Worm (Caenorhabditis elegans) whole organism, L1 larva: ENCODE results near the gene F53C11.4.

ENCODE experiments used
- C04F5.9 ChIP-seq: sonication (generic microtip); optimal IDR thresholded peaks from 2 replicates; lab custom pipeline; 2016; ENCODE audit warnings: missing genetic modification characterization, missing compliant biosample characterization
- F16B12.6 ChIP-seq: fragments of 150-350 bp; optimal IDR thresholded peaks from 2 replicates; lab custom pipeline; 2014; ENCODE audit warnings: missing biosample characterization, missing genetic modification characterization
- alr-1 ChIP-seq: fragments of 200-800 bp; sonication (Bioruptor generic); optimal IDR thresholded peaks from 2 replicates; lab custom pipeline; 2018; ENCODE audit warnings: borderline replicate concordance, mild to moderate bottlenecking, missing genetic modification characterization, missing compliant biosample characterization
- ama-1 ChIP-seq: fragments of 150-350 bp; optimal IDR thresholded peaks from 2 replicates; lab custom pipeline; 2014
- blmp-1 ChIP-seq: fragments of 150-350 bp; optimal IDR thresholded peaks from 2 replicates; lab custom pipeline; 2014; ENCODE audit warnings: missing biosample characterization, missing genetic modification characterization
- ceh-63 ChIP-seq: fragments of 200-800 bp; sonication (Bioruptor generic); optimal IDR thresholded peaks from 2 replicates; lab custom pipeline; 2018; ENCODE audit warnings: mild to moderate bottlenecking, missing genetic modification characterization, missing compliant biosample characterization
- ceh-82 ChIP-seq, 3 experiments: fragments of 150-350 bp in 1 of 3; sonication (generic microtip) in 2 of 3; optimal IDR thresholded peaks; 2 replicates each; lab custom pipeline; 2014 to 2017; ENCODE audit warnings: missing biosample characterization in 3 of 3, missing genetic modification characterization in 3 of 3
- ceh-88 ChIP-seq: fragments of 200-800 bp; sonication (Bioruptor generic); IDR thresholded peaks from 2 replicates; pipeline ENCODE4 v1.3.6; 2022; ENCODE audit warnings: missing genetic modification characterization, missing compliant biosample characterization
- dsc-1 ChIP-seq: sonication (generic microtip); optimal IDR thresholded peaks from 2 replicates; lab custom pipeline; 2016; ENCODE audit warnings: mild to moderate bottlenecking, missing genetic modification characterization, missing compliant biosample characterization
- efl-1 ChIP-seq, 4 experiments: fragments of 150-350 bp; optimal IDR thresholded peaks in 3 of 4; peaks in 1 of 4; 1 replicate in 1 of 4; 2 replicates in 3 of 4; lab custom pipeline; 2014; ENCODE audit warnings: missing biosample characterization in 2 of 4, missing genetic modification characterization in 2 of 4, missing genetic modification reagents in 2 of 4
- efl-3 ChIP-seq: fragments of 200-800 bp; sonication (Bioruptor generic); optimal IDR thresholded peaks from 2 replicates; lab custom pipeline; 2018; ENCODE audit warnings: mild to moderate bottlenecking, missing genetic modification characterization, missing compliant biosample characterization
- egl-27 ChIP-seq, 2 experiments: fragments of 150-350 bp in 1 of 2; sonication (generic microtip); optimal IDR thresholded peaks; 3 replicates each; lab custom pipeline; 2017 to 2018; ENCODE audit warnings: missing biosample characterization in 2 of 2, missing genetic modification characterization in 2 of 2, missing genetic modification reagents in 2 of 2
- elt-2 ChIP-seq: sonication (generic microtip); optimal IDR thresholded peaks from 2 replicates; lab custom pipeline; 2016; ENCODE audit warnings: missing genetic modification characterization, mild to moderate bottlenecking, inconsistent platforms, missing compliant biosample characterization, missing genetic modification reagents
- ets-5 ChIP-seq: fragments of 200-800 bp; sonication (Bioruptor generic); IDR thresholded peaks from 2 replicates; pipeline ENCODE4 v1.3.6; 2022; ENCODE audit warnings: missing genetic modification characterization, missing compliant biosample characterization
- fkh-4 ChIP-seq: sonication (generic microtip); optimal IDR thresholded peaks from 2 replicates; lab custom pipeline; 2016; ENCODE audit warnings: missing compliant biosample characterization, missing genetic modification characterization, borderline replicate concordance
- fos-1 ChIP-seq: fragments of 150-350 bp; optimal IDR thresholded peaks from 2 replicates; lab custom pipeline; 2014; ENCODE audit warnings: missing biosample characterization, missing genetic modification characterization
- hlh-17 ChIP-seq: fragments of 200-800 bp; sonication (Bioruptor generic); optimal IDR thresholded peaks from 2 replicates; lab custom pipeline; 2018; ENCODE audit warnings: missing genetic modification characterization, mild to moderate bottlenecking, missing compliant biosample characterization, moderate library complexity, borderline replicate concordance
- hlh-4 ChIP-seq: sonication (generic microtip); optimal IDR thresholded peaks from 2 replicates; lab custom pipeline; 2016; ENCODE audit warnings: mild to moderate bottlenecking, missing genetic modification characterization, missing compliant biosample characterization
- hpl-2 ChIP-seq: fragments of 150-350 bp; optimal IDR thresholded peaks from 2 replicates; lab custom pipeline; 2014; ENCODE audit warnings: missing biosample characterization, missing genetic modification reagents, missing genetic modification characterization
- irx-1 ChIP-seq: sonication (generic microtip); optimal IDR thresholded peaks from 2 replicates; lab custom pipeline; 2016; ENCODE audit warnings: missing genetic modification characterization, missing compliant biosample characterization
- lin-13 ChIP-seq: fragments of 150-350 bp; optimal IDR thresholded peaks from 2 replicates; lab custom pipeline; 2014; ENCODE audit warnings: missing biosample characterization, missing genetic modification reagents, missing genetic modification characterization
- lin-35 ChIP-seq, 2 experiments: fragments of 150-350 bp; optimal IDR thresholded peaks; 2 replicates each; lab custom pipeline; 2014; ENCODE audit warnings: missing biosample characterization in 2 of 2, missing genetic modification characterization in 2 of 2, missing genetic modification reagents in 2 of 2
- lin-39 ChIP-seq: fragments of 150-350 bp; optimal IDR thresholded peaks from 2 replicates; lab custom pipeline; 2014; ENCODE audit warnings: missing biosample characterization, missing genetic modification reagents, missing genetic modification characterization
- lir-3 ChIP-seq: sonication (generic microtip); optimal IDR thresholded peaks from 2 replicates; lab custom pipeline; 2016; ENCODE audit warnings: mild to moderate bottlenecking, missing genetic modification characterization, moderate library complexity, missing compliant biosample characterization; ENCODE audit not compliant: poor library complexity
- lsy-2 ChIP-seq, 2 experiments: fragments of 150-350 bp; optimal IDR thresholded peaks; 2 replicates each; lab custom pipeline; 2014; ENCODE audit warnings: missing biosample characterization in 2 of 2, missing genetic modification characterization in 2 of 2
- mab-9 ChIP-seq: fragments of 200-800 bp; sonication (Bioruptor generic); IDR thresholded peaks from 2 replicates; pipeline ENCODE4 v1.3.6; 2022; ENCODE audit warnings: missing genetic modification reagents, missing genetic modification characterization, missing compliant biosample characterization
- mef-2 ChIP-seq: fragments of 150-350 bp; optimal IDR thresholded peaks from 2 replicates; lab custom pipeline; 2014; ENCODE audit warnings: missing biosample characterization, missing genetic modification characterization
- mep-1 ChIP-seq: fragments of 150-350 bp; optimal IDR thresholded peaks from 2 replicates; lab custom pipeline; 2014; ENCODE audit warnings: missing biosample characterization, missing genetic modification characterization
- nhr-11 ChIP-seq: fragments of 150-350 bp; optimal IDR thresholded peaks from 2 replicates; lab custom pipeline; 2014; ENCODE audit warnings: missing biosample characterization, missing genetic modification characterization
- nhr-19 ChIP-seq: fragments of 200-800 bp; sonication (Bioruptor generic); conservative IDR thresholded peaks from 2 replicates; pipeline ENCODE4 v1.3.6; 2022; ENCODE audit warnings: missing genetic modification characterization, missing compliant biosample characterization
- nhr-20 ChIP-seq: sonication (generic microtip); optimal IDR thresholded peaks from 2 replicates; lab custom pipeline; 2016; ENCODE audit warnings: mild to moderate bottlenecking, missing genetic modification characterization, missing compliant biosample characterization
- nhr-28 ChIP-seq: fragments of 150-350 bp; optimal IDR thresholded peaks from 2 replicates; lab custom pipeline; 2014; ENCODE audit warnings: missing biosample characterization, missing genetic modification characterization
- nhr-85 ChIP-seq: sonication (generic microtip); peaks from one replicate; lab custom pipeline; 2016; ENCODE audit warnings: missing genetic modification characterization, inconsistent platforms, missing compliant biosample characterization
- nhr-90 ChIP-seq: sonication (generic microtip); optimal IDR thresholded peaks from 2 replicates; lab custom pipeline; 2016; ENCODE audit warnings: mild to moderate bottlenecking, missing genetic modification characterization, missing compliant biosample characterization; ENCODE audit not compliant: poor library complexity
- pqm-1 ChIP-seq: sonication (generic microtip); optimal IDR thresholded peaks from 3 replicates; lab custom pipeline; 2017; ENCODE audit warnings: missing biosample characterization, missing genetic modification characterization
- rnt-1 ChIP-seq: sonication (generic microtip); optimal IDR thresholded peaks from 2 replicates; lab custom pipeline; 2016; ENCODE audit warnings: mild to moderate bottlenecking, missing genetic modification characterization, moderate library complexity, missing compliant biosample characterization
- snpc-4 ChIP-seq: fragments of 150-350 bp; optimal IDR thresholded peaks from 2 replicates; lab custom pipeline; 2014; ENCODE audit warnings: missing biosample characterization, missing genetic modification characterization
- snu-23 ChIP-seq: sonication (generic microtip); optimal IDR thresholded peaks from 2 replicates; lab custom pipeline; 2016; ENCODE audit warnings: missing genetic modification characterization, missing compliant biosample characterization
- sox-4 ChIP-seq: sonication (generic microtip); optimal IDR thresholded peaks from 2 replicates; lab custom pipeline; 2016; ENCODE audit warnings: missing genetic modification characterization, missing compliant biosample characterization
- tbx-2 ChIP-seq: sonication (generic microtip); optimal IDR thresholded peaks from 2 replicates; lab custom pipeline; 2016; ENCODE audit warnings: missing genetic modification characterization, missing compliant biosample characterization
- tlp-1 ChIP-seq: fragments of 150-350 bp; optimal IDR thresholded peaks from 2 replicates; lab custom pipeline; 2014; ENCODE audit warnings: missing biosample characterization, missing genetic modification characterization
- unc-62 ChIP-seq: fragments of 150-350 bp; optimal IDR thresholded peaks from 2 replicates; lab custom pipeline; 2014; ENCODE audit warnings: missing biosample characterization, missing genetic modification reagents, missing genetic modification characterization
- unc-86 ChIP-seq: sonication (generic microtip); optimal IDR thresholded peaks from 2 replicates; lab custom pipeline; 2016; ENCODE audit warnings: missing genetic modification characterization, missing compliant biosample characterization
- unc-98 ChIP-seq: fragments of 200-800 bp; sonication (Bioruptor generic); IDR thresholded peaks from 2 replicates; pipeline ENCODE4 v1.3.6; 2022; ENCODE audit warnings: missing genetic modification characterization, missing compliant biosample characterization
- vab-15 ChIP-seq: sonication (generic microtip); optimal IDR thresholded peaks from 2 replicates; lab custom pipeline; 2017; ENCODE audit warnings: missing genotype, mild to moderate bottlenecking, missing genetic modification characterization, missing compliant biosample characterization
- zip-4 ChIP-seq: fragments of 200-800 bp; sonication (Bioruptor generic); optimal IDR thresholded peaks from 2 replicates; lab custom pipeline; 2018; ENCODE audit warnings: mild to moderate bottlenecking, missing genetic modification characterization, moderate library complexity, missing compliant biosample characterization
- ztf-11 ChIP-seq, 2 experiments: sonication (generic microtip); optimal IDR thresholded peaks; 2 replicates each; lab custom pipeline; 2016 to 2017; ENCODE audit warnings: missing genetic modification characterization in 2 of 2, missing biosample characterization in 1 of 2, missing compliant biosample characterization in 1 of 2

Gene F53C11.4

ce11 chrV:13789362-13789761 is 2.2 kb upstream of the F53C11.4 start (continued):
- TF ChIP-seq mef-2 (tag; lab: Kevin White, UChicago), result peak; percentile 66
- peak; percentile 64 for TF ChIP-seq nhr-90 (tag; lab: Kevin White, UChicago)
- TF ChIP-seq tbx-2 (tag; lab: Kevin White, UChicago), result peak; percentile 87
- TF ChIP-seq lsy-2 (tag; optimal IDR thresholded peaks at IDR 0.05; lab: Kevin White, UChicago), result peak; percentile 77 to 94
- no peak for TF ChIP-seq unc-98
- no peak for TF ChIP-seq nhr-28
- TF ChIP-seq hlh-4 (tag; lab: Kevin White, UChicago), result no peak
- TF ChIP-seq ztf-11 (tag; optimal IDR thresholded peaks at IDR 0.05; lab: Kevin White, UChicago), result no peak
- TF ChIP-seq ama-1, result peak; percentile 15
- TF ChIP-seq ceh-88 (GFP tag; lab: Robert Waterston, UW), result peak; percentile 66
- peak; percentile 5 for TF ChIP-seq nhr-11 (tag; lab: Kevin White, UChicago)
- TF ChIP-seq nhr-85 (tag; lab: Kevin White, UChicago), result peak; percentile 75
- peak; percentile 79 to 80 for TF ChIP-seq lin-35 (GFP tag; optimal IDR thresholded peaks at IDR 0.05; lab: Kevin White, UChicago)
- TF ChIP-seq mab-9 (GFP tag; lab: Robert Waterston, UW), result no peak
- peak; percentile 65 for TF ChIP-seq blmp-1 (tag; lab: Kevin White, UChicago)
- TF ChIP-seq rnt-1 (tag; lab: Kevin White, UChicago), result peak; percentile 80
- no peak for TF ChIP-seq tlp-1 (tag; lab: Kevin White, UChicago)
- no peak for TF ChIP-seq alr-1 (tag; lab: Kevin White, UChicago)
- no peak for TF ChIP-seq efl-3
- TF ChIP-seq nhr-20 (tag; lab: Kevin White, UChicago), result peak; percentile 90
- TF ChIP-seq dsc-1 (tag; lab: Kevin White, UChicago), result peak; percentile 77
- TF ChIP-seq lir-3, result peak; percentile 73
- peak; percentile 76 for TF ChIP-seq fos-1 (tag; lab: Kevin White, UChicago)
- TF ChIP-seq hpl-2 (GFP tag; lab: Kevin White, UChicago), result peak; percentile 28
- no peak for TF ChIP-seq ceh-63
- TF ChIP-seq efl-1 (optimal IDR thresholded peaks at IDR 0.05; lab: Kevin White, UChicago), result peak; percentile 76 to 84
- peak; percentile 61 to 95 for TF ChIP-seq efl-1 (GFP tag; optimal IDR thresholded peaks at IDR 0.05 in 1 of 2; lab: Kevin White, UChicago)
- TF ChIP-seq irx-1 (tag; lab: Kevin White, UChicago), result no peak
- peak; percentile 21 to 68 for TF ChIP-seq egl-27 (tag; optimal IDR thresholded peaks at IDR 0.05; lab: Kevin White, UChicago)
- TF ChIP-seq pqm-1 (tag; lab: Kevin White, UChicago), result peak; percentile 29
- peak; percentile 83 for TF ChIP-seq unc-86 (tag; lab: Kevin White, UChicago)
- peak; percentile 84 for TF ChIP-seq nhr-19 (GFP tag; lab: Robert Waterston, UW)
- no peak for TF ChIP-seq C04F5.9 (tag; lab: Kevin White, UChicago)
- peak; percentile 75 for TF ChIP-seq elt-2 (tag; lab: Kevin White, UChicago)
- TF ChIP-seq ceh-82 (tag; optimal IDR thresholded peaks at IDR 0.05; lab: Kevin White, UChicago), result peak; percentile 57 to 92 (median 83)

DNA sequence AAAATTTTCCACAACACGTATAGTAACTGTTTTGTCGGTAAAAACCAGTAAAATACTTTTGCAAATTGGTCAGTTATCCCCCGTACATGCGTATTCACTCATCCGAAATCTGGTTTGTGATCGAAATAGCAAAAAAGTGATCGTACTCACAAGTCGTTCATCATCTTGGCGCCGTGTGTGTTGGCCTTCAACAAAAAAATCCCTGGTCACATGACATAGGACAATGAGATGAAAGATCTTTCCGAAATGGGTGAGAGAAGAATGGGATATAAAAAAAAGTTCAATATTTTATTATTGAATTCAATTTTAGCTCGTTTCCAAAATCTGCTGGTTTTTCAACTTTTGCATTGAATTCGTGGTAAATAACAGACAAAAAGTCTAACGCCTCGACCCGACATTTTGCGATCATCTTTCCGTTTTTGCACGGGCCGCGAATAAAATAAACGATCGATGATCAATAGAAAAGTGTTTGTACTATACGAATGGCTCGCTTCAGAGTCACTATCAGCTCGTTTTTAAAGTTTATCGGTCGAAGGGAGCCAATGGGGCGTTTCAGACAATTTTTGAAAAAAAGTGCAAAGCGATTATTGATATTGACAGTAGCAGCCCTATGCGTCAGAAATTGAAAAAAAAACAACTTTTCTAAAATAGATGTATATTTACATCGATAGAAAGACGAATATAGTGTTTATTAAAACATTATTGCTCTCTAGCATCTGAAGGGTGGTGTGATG is 963 bp upstream of the F53C11.4 start:
- TF ChIP-seq C04F5.9 (tag; lab: Kevin White, UChicago), result no peak
- TF ChIP-seq elt-2 (tag; lab: Kevin White, UChicago), result peak; percentile 23
- TF ChIP-seq egl-27 (tag; optimal IDR thresholded peaks at IDR 0.05; lab: Kevin White, UChicago), result no peak
- no peak for TF ChIP-seq tlp-1 (tag; lab: Kevin White, UChicago)
- peak; percentile 35 for TF ChIP-seq nhr-20 (tag; lab: Kevin White, UChicago)
- TF ChIP-seq ama-1, result peak; percentile 23
- no peak for TF ChIP-seq fkh-4 (tag; lab: Kevin White, UChicago)
- no peak for TF ChIP-seq mef-2 (tag; lab: Kevin White, UChicago)
- peak; percentile 51 for TF ChIP-seq mep-1 (tag; lab: Kevin White, UChicago)
- TF ChIP-seq rnt-1 (tag; lab: Kevin White, UChicago), result peak; percentile 54
- no peak for TF ChIP-seq lin-13
- no peak for TF ChIP-seq sox-4 (tag; lab: Kevin White, UChicago)
- TF ChIP-seq zip-4 (GFP tag; lab: Kevin White, UChicago), result no peak
- TF ChIP-seq irx-1 (tag; lab: Kevin White, UChicago), result peak; percentile 44
- TF ChIP-seq vab-15 (tag; lab: Kevin White, UChicago), result no peak
- no peak for TF ChIP-seq snpc-4 (tag; lab: Kevin White, UChicago)
- TF ChIP-seq hpl-2 (GFP tag; lab: Kevin White, UChicago), result no peak
- TF ChIP-seq lir-3, result peak; percentile 31
- peak; percentile 67 for TF ChIP-seq snu-23
- no peak for TF ChIP-seq hlh-17 (GFP tag; lab: Kevin White, UChicago)
- no peak for TF ChIP-seq F16B12.6 (tag; lab: Kevin White, UChicago)
- no peak for TF ChIP-seq unc-62
- TF ChIP-seq lin-39, result no peak
- TF ChIP-seq efl-1 (optimal IDR thresholded peaks at IDR 0.05; lab: Kevin White, UChicago), result no peak
- peak in 1 of 2 experiments; percentile 91 for TF ChIP-seq efl-1 (GFP tag; optimal IDR thresholded peaks at IDR 0.05 in 1 of 2; lab: Kevin White, UChicago)
- no peak for TF ChIP-seq ets-5 (GFP tag; lab: Robert Waterston, UW)
- peak; percentile 95 for TF ChIP-seq nhr-85 (tag; lab: Kevin White, UChicago)
- no peak for TF ChIP-seq fos-1 (tag; lab: Kevin White, UChicago)
